Worm (Caenorhabditis elegans) whole organism, L1 larva: ENCODE measurements around the gene C01G6.3.

Source experiments
- F16B12.6 ChIP-seq: fragments of 150-350 bp; optimal IDR thresholded peaks from 2 replicates; lab custom pipeline; 2014; ENCODE audit warnings: missing biosample characterization, missing genetic modification characterization
- ces-1 ChIP-seq: fragments of 150-350 bp; optimal IDR thresholded peaks from 2 replicates; lab custom pipeline; 2014; ENCODE audit warnings: missing biosample characterization, missing genetic modification reagents, missing genetic modification characterization
- dpl-1 ChIP-seq, 3 experiments: fragments of 150-350 bp in 2 of 3; sonication (generic microtip) in 1 of 3; optimal IDR thresholded peaks; 2 replicates each; lab custom pipeline; 2014 to 2017; ENCODE audit warnings: missing biosample characterization in 3 of 3, missing genetic modification characterization in 3 of 3, missing genetic modification reagents in 3 of 3
- efl-1 ChIP-seq, 4 experiments: fragments of 150-350 bp; optimal IDR thresholded peaks in 3 of 4; peaks in 1 of 4; 1 replicate in 1 of 4; 2 replicates in 3 of 4; lab custom pipeline; 2014; ENCODE audit warnings: missing biosample characterization in 2 of 4, missing genetic modification characterization in 2 of 4, missing genetic modification reagents in 2 of 4
- hlh-4 ChIP-seq: sonication (generic microtip); optimal IDR thresholded peaks from 2 replicates; lab custom pipeline; 2016; ENCODE audit warnings: mild to moderate bottlenecking, missing genetic modification characterization, missing compliant biosample characterization
- nhr-12 ChIP-seq: sonication (generic microtip); optimal IDR thresholded peaks from 2 replicates; lab custom pipeline; 2017; ENCODE audit warnings: missing biosample characterization, missing genetic modification characterization
- nhr-85 ChIP-seq: sonication (generic microtip); peaks from one replicate; lab custom pipeline; 2016; ENCODE audit warnings: missing genetic modification characterization, inconsistent platforms, missing compliant biosample characterization
- pqm-1 ChIP-seq: sonication (generic microtip); optimal IDR thresholded peaks from 3 replicates; lab custom pipeline; 2017; ENCODE audit warnings: missing biosample characterization, missing genetic modification characterization
- unc-130 ChIP-seq: fragments of 150-350 bp; optimal IDR thresholded peaks from 2 replicates; lab custom pipeline; 2017; ENCODE audit warnings: missing biosample characterization, missing genetic modification characterization, inconsistent platforms
- ztf-11 ChIP-seq, 2 experiments: sonication (generic microtip); optimal IDR thresholded peaks; 2 replicates each; lab custom pipeline; 2016 to 2017; ENCODE audit warnings: missing genetic modification characterization in 2 of 2, missing biosample characterization in 1 of 2, missing compliant biosample characterization in 1 of 2
- ztf-4 ChIP-seq: fragments of 150-350 bp; optimal IDR thresholded peaks from 2 replicates; lab custom pipeline; 2014; ENCODE audit warnings: missing biosample characterization, missing genetic modification characterization

ce11 chrII:9319058-9319915 is 49.6 kb downstream of the C01G6.3 start, which contains the start of the genes csa-1 and wdfy-2:
- TF ChIP-seq F16B12.6 (tag; lab: Kevin White, UChicago) (no peak), ztf-11 (tag; optimal IDR thresholded peaks at IDR 0.05; lab: Kevin White, UChicago) (no peak), ces-1 (GFP tag; lab: Kevin White, UChicago) (no peak), nhr-12 (tag; lab: Kevin White, UChicago) (no peak), pqm-1 (tag; lab: Kevin White, UChicago) (no peak), ztf-4 (tag; lab: Kevin White, UChicago) (no peak), efl-1 (optimal IDR thresholded peaks at IDR 0.05; lab: Kevin White, UChicago) (peak in 1 of 2 experiments; percentile 67), efl-1 (GFP tag; optimal IDR thresholded peaks at IDR 0.05 in 1 of 2; lab: Kevin White, UChicago) (peak; percentile 72 to 97), nhr-85 (tag; lab: Kevin White, UChicago) (peak; percentile 74), hlh-4 (tag; lab: Kevin White, UChicago) (no peak), dpl-1 (GFP tag; optimal IDR thresholded peaks at IDR 0.05; lab: Kevin White, UChicago) (peak; percentile 12 to 75 (median 63)), unc-130 (tag; lab: Kevin White, UChicago) (no peak)
